Fruit fly (Drosophila melanogaster): ENCODE data around the gene TTLL4B.

- TF ChIP-seq lz (GFP tag; optimal IDR thresholded peaks at IDR 0.05) (peak; percentile 79), CG8119 (GFP tag; IDR thresholded peaks at IDR 0.05) (peak; percentile 74; the same call in 2 of the 3 replicates), Lpt (GFP tag; optimal IDR thresholded peaks at IDR 0.05) (peak; percentile 30), CG8319 (GFP tag; optimal IDR thresholded peaks at IDR 0.05) (no peak), Eip93F (GFP tag; optimal IDR thresholded peaks at IDR 0.05) (peak; percentile 20), Ets96B (tag; optimal IDR thresholded peaks at IDR 0.05) (peak; percentile 70), Sox14 (GFP tag; optimal IDR thresholded peaks at IDR 0.05) (peak; percentile 73), eg (GFP tag; IDR thresholded peaks at IDR 0.05) (peak; percentile 43; the same call in 1 of the 3 replicates), fkh (GFP tag; optimal IDR thresholded peaks at IDR 0.05) (no peak), CG31627 (GFP tag; optimal IDR thresholded peaks at IDR 0.05) (peak; percentile 58), vri (GFP tag; optimal IDR thresholded peaks at IDR 0.05) (peak; percentile 47), Blimp-1 (GFP tag; optimal IDR thresholded peaks at IDR 0.05) (peak; percentile 60), OdsH (GFP tag; optimal IDR thresholded peaks at IDR 0.05) (peak; percentile 90), dsx (GFP tag; optimal IDR thresholded peaks at IDR 0.05; ENCODE audit: poor library complexity, severe bottlenecking) (peak; percentile 54)
These were observed 26.5 kb downstream of the TTLL4B start for dm6 chr2L:3888754-3889603.
